Worm (Caenorhabditis elegans) whole organism, L2 larva: ENCODE measurements around the gene F15G9.6.
"Not testable (repeated sequence)": the region's sequence is repeated elsewhere in the genome, so short reads cannot be mapped to it uniquely, and the experiment has no call there.

Experiments used
- C34F6.9 ChIP-seq: fragments of 150-350 bp; optimal IDR thresholded peaks from 2 replicates; lab custom pipeline; 2014; ENCODE audit warnings: missing biosample characterization, missing genetic modification characterization
- F13H6.1 ChIP-seq: sonication (generic microtip); optimal IDR thresholded peaks from 2 replicates; lab custom pipeline; 2016; ENCODE audit warnings: missing genetic modification characterization, missing compliant biosample characterization
- R02D3.7 ChIP-seq: fragments of 150-350 bp; optimal IDR thresholded peaks from 2 replicates; lab custom pipeline; 2014; ENCODE audit warnings: missing biosample characterization, missing genetic modification characterization
- Y55F3AM.14 ChIP-seq: fragments of 200-800 bp; sonication (Bioruptor generic); optimal IDR thresholded peaks from 2 replicates; lab custom pipeline; 2018; ENCODE audit warnings: mild to moderate bottlenecking, missing genetic modification characterization, missing compliant biosample characterization
- ZK546.5 ChIP-seq: sonication (generic microtip); optimal IDR thresholded peaks from 2 replicates; lab custom pipeline; 2017; ENCODE audit warnings: missing biosample characterization, missing genetic modification characterization
- alr-1 ChIP-seq: fragments of 150-350 bp; optimal IDR thresholded peaks from 2 replicates; lab custom pipeline; 2014; ENCODE audit warnings: missing biosample characterization, missing genetic modification characterization
- ama-1 ChIP-seq: fragments of 150-350 bp; optimal IDR thresholded peaks from 2 replicates; lab custom pipeline; 2018; ENCODE audit warnings: inconsistent platforms
- blmp-1 ChIP-seq: sonication (generic microtip); optimal IDR thresholded peaks from 2 replicates; lab custom pipeline; 2017; ENCODE audit warnings: missing genetic modification characterization, mild to moderate bottlenecking, missing compliant biosample characterization, antibody characterized with exemption, moderate library complexity; ENCODE audit not compliant: insufficient read depth
- ceh-16 ChIP-seq: fragments of 150-350 bp; optimal IDR thresholded peaks from 2 replicates; lab custom pipeline; 2014; ENCODE audit warnings: missing biosample characterization, missing genetic modification characterization
- ceh-82 ChIP-seq: fragments of 150-350 bp; optimal IDR thresholded peaks from 2 replicates; lab custom pipeline; 2014; ENCODE audit warnings: missing biosample characterization, missing genetic modification characterization
- crh-2 ChIP-seq: sonication (generic microtip); optimal IDR thresholded peaks from 2 replicates; lab custom pipeline; 2017; ENCODE audit warnings: missing biosample characterization, missing genetic modification characterization
- dmd-4 ChIP-seq: sonication (generic microtip); optimal IDR thresholded peaks from 2 replicates; lab custom pipeline; 2017; ENCODE audit warnings: missing biosample characterization, missing genetic modification characterization
- egl-27 ChIP-seq: sonication (generic microtip); optimal IDR thresholded peaks from 3 replicates; lab custom pipeline; 2017; ENCODE audit warnings: missing biosample characterization, missing genetic modification reagents, missing genetic modification characterization
- fos-1 ChIP-seq: fragments of 150-350 bp; optimal IDR thresholded peaks from 2 replicates; lab custom pipeline; 2014; ENCODE audit warnings: missing biosample characterization, missing genetic modification characterization
- gmeb-1 ChIP-seq: fragments of 150-350 bp; optimal IDR thresholded peaks from 2 replicates; lab custom pipeline; 2014; ENCODE audit warnings: missing biosample characterization, missing genetic modification characterization
- lin-11 ChIP-seq: fragments of 150-350 bp; sonication (generic microtip); optimal IDR thresholded peaks from 2 replicates; lab custom pipeline; 2014; ENCODE audit warnings: missing biosample characterization, missing genetic modification characterization, inconsistent platforms, mixed read lengths
- lin-13 ChIP-seq: fragments of 150-350 bp; optimal IDR thresholded peaks from 2 replicates; lab custom pipeline; 2014; ENCODE audit warnings: missing biosample characterization, missing genetic modification reagents, missing genetic modification characterization
- lin-39 ChIP-seq: fragments of 150-350 bp; optimal IDR thresholded peaks from 2 replicates; lab custom pipeline; 2014; ENCODE audit warnings: missing biosample characterization, missing genetic modification reagents, missing genetic modification characterization
- lsy-2 ChIP-seq, 2 experiments: fragments of 150-350 bp in 1 of 2; sonication (generic microtip) in 1 of 2; optimal IDR thresholded peaks; 2 replicates each; lab custom pipeline; 2014 to 2017; ENCODE audit warnings: missing biosample characterization in 2 of 2, missing genetic modification characterization in 2 of 2
- mab-5 ChIP-seq: fragments of 150-350 bp; optimal IDR thresholded peaks from 2 replicates; lab custom pipeline; 2014; ENCODE audit warnings: missing biosample characterization, missing genetic modification characterization
- mbf-1 ChIP-seq: sonication (generic microtip); optimal IDR thresholded peaks from 2 replicates; lab custom pipeline; 2017; ENCODE audit warnings: missing biosample characterization, missing genetic modification characterization
- mdl-1 ChIP-seq, 2 experiments: fragments of 150-350 bp in 1 of 2; sonication (generic microtip) in 1 of 2; optimal IDR thresholded peaks; 2 replicates each; lab custom pipeline; 2017; ENCODE audit warnings: missing biosample characterization in 2 of 2, missing genetic modification characterization in 2 of 2
- nhr-10 ChIP-seq: sonication (generic microtip); optimal IDR thresholded peaks from 2 replicates; lab custom pipeline; 2017; ENCODE audit warnings: missing biosample characterization, missing genetic modification characterization
- nhr-11 ChIP-seq: fragments of 150-350 bp; optimal IDR thresholded peaks from 2 replicates; lab custom pipeline; 2014; ENCODE audit warnings: missing biosample characterization, missing genetic modification characterization
- nhr-129 ChIP-seq: fragments of 150-350 bp; optimal IDR thresholded peaks from 2 replicates; lab custom pipeline; 2014; ENCODE audit warnings: missing biosample characterization, missing genetic modification characterization
- nhr-21 ChIP-seq: fragments of 150-350 bp; optimal IDR thresholded peaks from 2 replicates; lab custom pipeline; 2014; ENCODE audit warnings: missing biosample characterization, missing genetic modification characterization
- nhr-237 ChIP-seq: fragments of 150-350 bp; optimal IDR thresholded peaks from 2 replicates; lab custom pipeline; 2014; ENCODE audit warnings: missing biosample characterization, missing genetic modification characterization
- nhr-6 ChIP-seq: fragments of 150-350 bp; optimal IDR thresholded peaks from 2 replicates; lab custom pipeline; 2014; ENCODE audit warnings: missing biosample characterization, missing genetic modification characterization
- peb-1 ChIP-seq: fragments of 150-350 bp; optimal IDR thresholded peaks from 2 replicates; lab custom pipeline; 2014; ENCODE audit warnings: missing biosample characterization, missing genetic modification characterization
- sem-4 ChIP-seq: fragments of 150-350 bp; optimal IDR thresholded peaks from 2 replicates; lab custom pipeline; 2014; ENCODE audit warnings: missing biosample characterization, missing genetic modification reagents, missing genetic modification characterization
- sma-3 ChIP-seq: sonication (generic microtip); optimal IDR thresholded peaks from 2 replicates; lab custom pipeline; 2016; ENCODE audit warnings: missing genetic modification reagents, missing genetic modification characterization, missing compliant biosample characterization
- sma-9 ChIP-seq, 2 experiments: fragments of 150-350 bp in 1 of 2; sonication (generic microtip) in 1 of 2; optimal IDR thresholded peaks; 2 replicates each; lab custom pipeline; 2014 to 2016; ENCODE audit warnings: missing genetic modification characterization in 2 of 2, mild to moderate bottlenecking in 1 of 2, missing biosample characterization in 1 of 2, missing compliant biosample characterization in 1 of 2, missing genetic modification reagents in 1 of 2, moderate library complexity in 1 of 2
- snpc-4 ChIP-seq: fragments of 150-350 bp; optimal IDR thresholded peaks from 2 replicates; lab custom pipeline; 2014; ENCODE audit warnings: missing biosample characterization, missing genetic modification characterization
- unc-55 ChIP-seq: fragments of 150-350 bp; sonication (generic microtip); optimal IDR thresholded peaks from 3 replicates; lab custom pipeline; 2014; ENCODE audit warnings: missing biosample characterization, missing genetic modification reagents, missing genetic modification characterization
- unc-62 ChIP-seq: fragments of 150-350 bp; optimal IDR thresholded peaks from 2 replicates; lab custom pipeline; 2014; ENCODE audit warnings: missing biosample characterization, missing genetic modification reagents, missing genetic modification characterization
- zag-1 ChIP-seq: fragments of 150-350 bp; optimal IDR thresholded peaks from 2 replicates; lab custom pipeline; 2014; ENCODE audit warnings: missing biosample characterization, missing genetic modification characterization
- ztf-1 ChIP-seq: fragments of 200-800 bp; sonication (Bioruptor generic); conservative IDR thresholded peaks from 2 replicates; pipeline ENCODE4 v1.3.6; 2022; ENCODE audit warnings: missing genetic modification characterization, missing compliant biosample characterization
- ztf-4 ChIP-seq: fragments of 150-350 bp; optimal IDR thresholded peaks from 2 replicates; lab custom pipeline; 2014; ENCODE audit warnings: missing biosample characterization, missing genetic modification characterization

Gene F15G9.6

DNA sequence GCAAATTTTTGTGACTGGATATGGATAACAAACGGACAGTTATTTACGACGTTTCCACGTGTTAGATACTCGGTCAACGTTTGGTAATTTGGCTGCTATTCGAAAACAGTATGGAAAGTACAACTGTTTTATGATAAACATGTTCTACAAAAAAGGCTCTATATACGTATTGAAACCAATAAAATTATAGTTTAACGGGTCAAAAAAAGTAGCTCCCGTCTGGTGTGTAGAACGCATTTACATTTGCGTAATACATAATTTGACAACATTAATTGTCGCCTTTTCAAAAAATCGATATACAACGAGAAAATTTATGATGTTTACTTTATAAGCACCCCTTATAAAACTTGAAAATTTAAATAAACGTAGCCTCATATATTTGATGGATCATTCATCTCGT is 32.5 kb downstream of the F15G9.6 start:
- no peak for TF ChIP-seq blmp-1
- TF ChIP-seq ZK546.5 (tag; lab: Kevin White, UChicago) = no peak
- no peak for TF ChIP-seq C34F6.9 (tag; lab: Kevin White, UChicago)
- TF ChIP-seq unc-62 (GFP tag; lab: Kevin White, UChicago) = no peak
- TF ChIP-seq lin-13 (GFP tag; lab: Kevin White, UChicago) = no peak
- TF ChIP-seq gmeb-1 (tag; lab: Kevin White, UChicago) = no peak
- TF ChIP-seq ama-1 = no peak
- TF ChIP-seq alr-1 (tag; lab: Kevin White, UChicago) = no peak
- no peak for TF ChIP-seq nhr-237
- no peak for TF ChIP-seq fos-1 (tag; lab: Kevin White, UChicago)
- TF ChIP-seq ceh-16 (tag; lab: Kevin White, UChicago) = no peak
- TF ChIP-seq peb-1 (tag; lab: Kevin White, UChicago) = no peak
- TF ChIP-seq mbf-1 (tag; lab: Kevin White, UChicago) = no peak
- no peak for TF ChIP-seq sma-9 (GFP tag; optimal IDR thresholded peaks at IDR 0.05; lab: Kevin White, UChicago)
- no peak for TF ChIP-seq sma-9 (tag; optimal IDR thresholded peaks at IDR 0.05; lab: Kevin White, UChicago)
- no peak for TF ChIP-seq snpc-4
- no peak for TF ChIP-seq ceh-82 (tag; lab: Kevin White, UChicago)
- no peak for TF ChIP-seq lsy-2 (tag; optimal IDR thresholded peaks at IDR 0.05; lab: Kevin White, UChicago)
- no peak for TF ChIP-seq nhr-11 (tag; lab: Kevin White, UChicago)
- TF ChIP-seq lin-11 (tag; lab: Kevin White, UChicago) = no peak

DNA sequence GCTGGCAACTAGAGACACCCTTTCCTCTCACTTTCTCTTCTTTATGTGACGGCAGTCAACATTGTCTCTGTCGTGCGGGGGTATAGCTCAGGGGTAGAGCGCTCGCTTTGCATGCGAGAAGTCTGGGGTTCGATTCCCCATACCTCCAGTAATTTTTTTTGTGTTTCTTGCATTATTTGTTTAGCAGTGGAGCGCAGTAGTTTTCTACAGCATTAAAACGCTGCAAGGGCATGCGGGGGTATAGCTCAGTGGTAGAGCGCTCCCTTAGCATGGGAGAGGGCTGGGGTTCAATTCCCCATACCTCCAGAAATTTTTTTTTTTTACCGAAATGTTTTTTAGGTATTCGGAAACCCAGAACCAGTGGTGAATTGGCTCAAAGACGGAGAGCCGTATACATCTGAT is 34.0 kb downstream of the F15G9.6 start:
- TF ChIP-seq crh-2 (peak; percentile 83), zag-1 (peak; percentile 58), ztf-4 (peak; percentile 69), F13H6.1 (tag; lab: Kevin White, UChicago) (peak; percentile 90), nhr-6 (peak; percentile 11), nhr-10 (tag; lab: Kevin White, UChicago) (peak; percentile 35), ceh-82 (tag; lab: Kevin White, UChicago) (peak; percentile 24), Y55F3AM.14 (GFP tag; lab: Kevin White, UChicago) (peak; percentile 88), nhr-129 (tag; lab: Kevin White, UChicago) (peak; percentile 92), egl-27 (tag; lab: Kevin White, UChicago) (peak; percentile 87), sma-3 (GFP tag; lab: Kevin White, UChicago) (peak; percentile 77), nhr-21 (tag; lab: Kevin White, UChicago) (peak; percentile 83), nhr-237 (peak; percentile 14), nhr-11 (tag; lab: Kevin White, UChicago) (peak; percentile 54), sma-9 (GFP tag; optimal IDR thresholded peaks at IDR 0.05; lab: Kevin White, UChicago) (peak; percentile 88), lin-11 (tag; lab: Kevin White, UChicago) (peak; percentile 80), mab-5 (tag; lab: Kevin White, UChicago) (peak; percentile 56), unc-55 (GFP tag; lab: Kevin White, UChicago) (peak; percentile 92), lsy-2 (tag; optimal IDR thresholded peaks at IDR 0.05; lab: Kevin White, UChicago) (peak in 1 of 2 experiments; percentile 68), R02D3.7 (tag; lab: Kevin White, UChicago) (peak; percentile 12), sem-4 (tag; lab: Kevin White, UChicago) (peak; percentile 82), mdl-1 (tag; optimal IDR thresholded peaks at IDR 0.05; lab: Kevin White, UChicago) (peak in 1 of 2 experiments; percentile 58), C34F6.9 (tag; lab: Kevin White, UChicago) (peak; percentile 85), fos-1 (tag; lab: Kevin White, UChicago) (peak; percentile 87)
- TF ChIP-seq sma-9 (tag; optimal IDR thresholded peaks at IDR 0.05; lab: Kevin White, UChicago) = not testable (repeated sequence)
- TF ChIP-seq, all 48 proteins: peak for 24; not testable (repeated sequence) for 24

DNA sequence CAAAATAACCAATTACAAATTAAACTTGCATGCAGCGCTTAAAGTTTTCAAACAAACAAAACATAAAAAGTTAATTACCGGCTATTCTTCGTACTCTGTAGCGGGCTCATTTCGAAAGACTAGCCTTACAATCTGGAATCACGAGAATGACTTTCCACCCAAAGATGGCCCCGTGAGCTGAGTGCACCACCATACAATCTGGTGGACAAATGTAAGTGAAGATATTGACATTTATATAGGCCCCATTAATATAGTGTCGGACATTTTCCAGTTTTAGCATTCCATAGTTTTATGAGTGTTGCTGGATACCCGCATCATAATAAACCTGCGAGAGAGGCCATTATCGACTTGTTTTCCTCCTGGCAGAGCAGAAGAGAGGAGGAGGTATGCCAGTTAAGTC is 45.0 kb downstream of the F15G9.6 start:
- TF ChIP-seq nhr-21 (tag; lab: Kevin White, UChicago) (no peak), lin-13 (GFP tag; lab: Kevin White, UChicago) (no peak), peb-1 (tag; lab: Kevin White, UChicago) (no peak), fos-1 (tag; lab: Kevin White, UChicago) (no peak), unc-55 (GFP tag; lab: Kevin White, UChicago) (no peak), ceh-16 (tag; lab: Kevin White, UChicago) (no peak), sma-9 (GFP tag; optimal IDR thresholded peaks at IDR 0.05; lab: Kevin White, UChicago) (no peak), sma-9 (tag; optimal IDR thresholded peaks at IDR 0.05; lab: Kevin White, UChicago) (no peak), C34F6.9 (tag; lab: Kevin White, UChicago) (no peak), dmd-4 (tag; lab: Kevin White, UChicago) (no peak), R02D3.7 (tag; lab: Kevin White, UChicago) (no peak), Y55F3AM.14 (GFP tag; lab: Kevin White, UChicago) (no peak), sem-4 (tag; lab: Kevin White, UChicago) (no peak), lin-39 (tag; lab: Kevin White, UChicago) (no peak), egl-27 (tag; lab: Kevin White, UChicago) (no peak), mab-5 (tag; lab: Kevin White, UChicago) (no peak), ztf-1 (no peak), nhr-6 (no peak), blmp-1 (no peak)
